Fruit fly (Drosophila melanogaster): ENCODE results near the gene aspr.

DNA sequence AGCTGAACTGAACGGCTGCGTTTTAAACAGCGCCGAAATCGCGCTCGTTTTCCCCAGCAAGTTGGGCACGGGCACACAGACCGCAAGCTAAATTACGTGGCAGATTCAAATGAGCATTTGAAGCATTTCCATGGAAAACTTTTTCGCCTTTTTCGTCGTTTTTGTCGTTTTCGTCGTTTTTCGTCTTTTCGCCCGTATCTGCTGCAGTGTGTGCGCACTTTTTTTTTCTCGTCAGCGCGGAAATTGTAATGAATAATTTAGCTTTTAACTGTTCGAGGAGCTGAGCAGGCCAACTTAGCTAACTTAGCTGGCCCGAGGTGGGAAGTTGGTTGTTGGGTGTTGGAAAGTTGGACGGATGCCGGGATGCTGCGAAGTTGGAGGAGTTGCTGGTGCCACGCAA, 18.4 kb upstream of the aspr start:
- TF ChIP-seq br (optimal IDR thresholded peaks at IDR 0.05) (no peak), CG7839 (tag; optimal IDR thresholded peaks at IDR 0.05) (no peak), gcm2 (GFP tag; optimal IDR thresholded peaks at IDR 0.05) (no peak), luna (GFP tag; optimal IDR thresholded peaks at IDR 0.05) (no peak), dimm (GFP tag; IDR thresholded peaks at IDR 0.05) (no peak), gsb (GFP tag; IDR thresholded peaks at IDR 0.05) (no peak), crp (GFP tag; optimal IDR thresholded peaks at IDR 0.05) (no peak)

All from whole organism, embryonic.